Worm (Caenorhabditis elegans): ENCODE results near the gene Y41D4B.4.

The Y41D4B.4 gene

DNA sequence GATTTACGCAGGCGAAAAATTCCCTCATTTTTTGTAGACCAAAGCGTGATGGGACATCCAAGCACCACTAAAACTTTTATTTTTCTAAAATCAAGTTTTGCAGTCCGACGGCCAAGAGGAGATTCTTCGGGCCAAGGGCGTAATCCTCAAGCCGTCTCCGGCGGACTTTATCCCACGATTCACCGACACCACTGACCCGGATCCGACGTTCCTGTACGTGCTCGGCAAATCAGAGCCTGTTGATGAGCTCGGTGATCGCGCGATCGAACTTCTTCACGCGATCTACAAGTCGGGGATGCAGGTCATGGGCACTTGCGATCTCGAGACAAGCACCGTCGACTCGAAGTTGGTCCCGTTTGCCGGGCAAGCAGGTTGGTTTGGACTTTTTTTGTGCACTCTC, 53.7 kb downstream of the Y41D4B.4 start:
- TF ChIP-seq zfh-2 (GFP tag; conservative IDR thresholded peaks at IDR 0.05): peak; percentile 75
- TF ChIP-seq snpc-1.3 (tag; optimal IDR thresholded peaks at IDR 0.05; ENCODE audit: insufficient read depth): no peak

DNA sequence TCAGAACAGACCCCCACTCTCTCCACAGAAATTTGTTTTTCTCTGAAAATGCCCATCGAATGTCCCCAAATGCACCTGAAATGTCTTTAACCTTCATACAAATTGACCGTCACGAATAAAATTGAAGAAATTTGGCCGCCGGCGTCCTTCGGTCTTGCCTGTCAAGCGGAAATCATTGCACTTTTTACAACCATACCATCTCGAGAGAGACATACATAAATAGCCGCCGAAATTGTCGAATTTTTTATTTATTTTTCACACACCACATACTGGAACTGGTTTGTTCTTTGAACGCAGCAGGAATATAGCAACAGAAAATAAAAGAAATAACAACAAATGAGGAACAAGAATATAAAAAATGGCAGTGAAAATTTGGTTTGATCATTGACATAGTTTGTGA, 55.8 kb downstream of the Y41D4B.4 start:
- TF ChIP-seq ets-4 (GFP tag; optimal IDR thresholded peaks at IDR 0.05): no peak
- peak; percentile 29 for TF ChIP-seq lin-40 (tag; optimal IDR thresholded peaks at IDR 0.05)

Data from whole organism, young adult.